Fruit fly (Drosophila melanogaster) whole organism, embryonic: Measurements from ENCODE around the gene Pc.

ENCODE experiments used
- Abd-B ChIP-seq: fragments of 200-800 bp; sonication (Bioruptor generic); optimal IDR thresholded peaks from 2 replicates; lab custom pipeline; 2018; ENCODE audit warnings: missing biosample characterization, mild to moderate bottlenecking, missing genetic modification characterization, moderate library complexity
- Asciz ChIP-seq: fragments of 200-800 bp; sonication (Bioruptor generic); optimal IDR thresholded peaks from 2 replicates; lab custom pipeline; 2017; ENCODE audit warnings: missing biosample characterization, mild to moderate bottlenecking, missing genetic modification characterization, missing genetic modification reagents
- Bgb ChIP-seq: fragments of 200-800 bp; sonication (Bioruptor generic); IDR thresholded peaks from 2 replicates; pipeline ENCODE4 v1.3.6; 2022; ENCODE audit warnings: missing biosample characterization, missing genetic modification characterization; ENCODE audit not compliant: partially characterized antibody
- CG10543 ChIP-seq: fragments of 200-800 bp; sonication (Bioruptor generic); optimal IDR thresholded peaks from 3 replicates; lab custom pipeline; 2017; ENCODE audit warnings: missing biosample characterization, mild to moderate bottlenecking, missing genetic modification characterization, moderate library complexity
- CG12071 ChIP-seq: fragments of 200-800 bp; sonication (Bioruptor generic); optimal IDR thresholded peaks from 3 replicates; lab custom pipeline; 2018; ENCODE audit warnings: missing biosample characterization, mild to moderate bottlenecking, missing genetic modification characterization
- CG12769 ChIP-seq: fragments of 200-800 bp; sonication (Bioruptor generic); optimal IDR thresholded peaks from 2 replicates; lab custom pipeline; 2019; ENCODE audit warnings: missing biosample characterization, mild to moderate bottlenecking, missing genetic modification characterization, moderate library complexity
- CG13287 ChIP-seq: fragments of 200-800 bp; sonication (Bioruptor generic); IDR thresholded peaks from 2 replicates; pipeline ENCODE4 v1.3.6; 2022; ENCODE audit warnings: missing biosample characterization, missing genetic modification characterization; ENCODE audit not compliant: partially characterized antibody
- CG13424 ChIP-seq: fragments of 200-800 bp; sonication (Bioruptor generic); optimal IDR thresholded peaks from 2 replicates; lab custom pipeline; 2019; ENCODE audit warnings: missing biosample characterization, mild to moderate bottlenecking, missing genetic modification characterization, moderate library complexity
- CG14860 ChIP-seq: fragments of 200-800 bp; sonication (Bioruptor generic); IDR thresholded peaks from 3 replicates; pipeline ENCODE4 v1.3.6; 2022; ENCODE audit warnings: missing biosample characterization, missing genetic modification characterization; ENCODE audit not compliant: partially characterized antibody
- CG15269 ChIP-seq: fragments of 200-800 bp; sonication (Bioruptor generic); optimal IDR thresholded peaks from 2 replicates; lab custom pipeline; 2018; ENCODE audit warnings: missing biosample characterization, mild to moderate bottlenecking, missing genetic modification characterization, moderate library complexity
- CG1529 ChIP-seq: fragments of 200-800 bp; sonication (Bioruptor generic); optimal IDR thresholded peaks from 3 replicates; lab custom pipeline; 2018; ENCODE audit warnings: missing biosample characterization, missing genetic modification characterization
- CG18764 ChIP-seq: fragments of 200-800 bp; sonication (Bioruptor generic); optimal IDR thresholded peaks from 3 replicates; lab custom pipeline; 2016; ENCODE audit warnings: missing biosample characterization, missing genetic modification characterization
- CG2199 ChIP-seq: fragments of 200-800 bp; sonication (Bioruptor generic); IDR thresholded peaks from 3 replicates; pipeline ENCODE4 v1.3.6; 2022; ENCODE audit warnings: missing biosample characterization, missing genetic modification characterization
- CG31365 ChIP-seq: fragments of 200-800 bp; sonication (Bioruptor generic); optimal IDR thresholded peaks from 2 replicates; lab custom pipeline; 2018; ENCODE audit warnings: missing biosample characterization, mild to moderate bottlenecking, missing genetic modification characterization
- CG34376 ChIP-seq: fragments of 200-800 bp; sonication (Bioruptor generic); optimal IDR thresholded peaks from 2 replicates; lab custom pipeline; 2018; ENCODE audit warnings: missing biosample characterization, mild to moderate bottlenecking, missing genetic modification characterization
- CG4328 ChIP-seq: fragments of 200-800 bp; sonication (Bioruptor generic); optimal IDR thresholded peaks from 3 replicates; lab custom pipeline; 2017; ENCODE audit warnings: missing biosample characterization, missing genetic modification reagents, missing genetic modification characterization
- CG6765 ChIP-seq: fragments of 200-800 bp; sonication (Bioruptor generic); optimal IDR thresholded peaks from 3 replicates; lab custom pipeline; 2017; ENCODE audit warnings: missing biosample characterization, mild to moderate bottlenecking, missing genetic modification characterization
- CG6854 ChIP-seq: fragments of 200-800 bp; sonication (Bioruptor generic); optimal IDR thresholded peaks from 3 replicates; lab custom pipeline; 2017; ENCODE audit warnings: missing biosample characterization, mild to moderate bottlenecking, missing genetic modification characterization
- CG8478 ChIP-seq: fragments of >200 bp; optimal IDR thresholded peaks from 2 replicates; lab custom pipeline; 2018
- CG8924 ChIP-seq: fragments of 200-800 bp; optimal IDR thresholded peaks from 3 replicates; lab custom pipeline; 2019; ENCODE audit warnings: missing biosample characterization, mild to moderate bottlenecking, missing genetic modification characterization, moderate library complexity
- CTCF ChIP-seq: fragments of 200-800 bp; sonication (Bioruptor generic); optimal IDR thresholded peaks from 2 replicates; lab custom pipeline; 2017; ENCODE audit warnings: missing biosample characterization, mild to moderate bottlenecking, missing genetic modification characterization, moderate library complexity
- D19B ChIP-seq: fragments of 200-800 bp; sonication (Bioruptor generic); optimal IDR thresholded peaks from 2 replicates; lab custom pipeline; 2017; ENCODE audit warnings: missing biosample characterization, mild to moderate bottlenecking, missing genetic modification characterization
- Dbx ChIP-seq: fragments of 200-800 bp; sonication (Bioruptor generic); IDR thresholded peaks from 3 replicates; pipeline ENCODE4 v1.3.6; 2022; ENCODE audit warnings: missing biosample characterization, missing genetic modification characterization
- Doc2 ChIP-seq: fragments of 200-800 bp; sonication (Bioruptor generic); IDR thresholded peaks from 2 replicates; pipeline ENCODE4 v1.3.6; 2022; ENCODE audit warnings: missing biosample characterization, missing genetic modification characterization
- Dp ChIP-seq: fragments of 200-800 bp; sonication (Bioruptor generic); optimal IDR thresholded peaks from 2 replicates; lab custom pipeline; 2018; ENCODE audit warnings: missing biosample characterization, mild to moderate bottlenecking, missing genetic modification characterization, moderate library complexity
- E2f1 ChIP-seq: fragments of 200-800 bp; sonication (Bioruptor generic); IDR thresholded peaks from 2 replicates; pipeline ENCODE4 v1.3.6; 2022; ENCODE audit warnings: missing biosample characterization, missing genetic modification characterization
- HmgZ ChIP-seq: fragments of 200-800 bp; sonication (Bioruptor generic); optimal IDR thresholded peaks from 2 replicates; lab custom pipeline; 2018; ENCODE audit warnings: missing biosample characterization, mild to moderate bottlenecking, missing genetic modification characterization
- Hmx ChIP-seq: fragments of 200-800 bp; sonication (Bioruptor generic); optimal IDR thresholded peaks from 2 replicates; lab custom pipeline; 2016; ENCODE audit warnings: missing biosample characterization, missing genetic modification characterization
- Med ChIP-seq: fragments of 200-800 bp; sonication (Bioruptor generic); peaks from one replicate; lab custom pipeline; 2016; ENCODE audit warnings: missing biosample characterization, missing genetic modification characterization, mild to moderate bottlenecking, inconsistent platforms, moderate library complexity
- Sry-δ ChIP-seq: fragments of 200-800 bp; sonication (Bioruptor generic); optimal IDR thresholded peaks from 2 replicates; lab custom pipeline; 2016; ENCODE audit warnings: missing biosample characterization, missing genetic modification characterization
- Stat92E ChIP-seq, 3 experiments: fragments of >200 bp in 2 of 3; fragments of 200-800 bp in 1 of 3; sonication (Bioruptor generic) in 1 of 3; optimal IDR thresholded peaks; 2 replicates each; lab custom pipeline; 2017 to 2019; ENCODE audit warnings: missing biosample characterization in 3 of 3, missing genetic modification characterization in 3 of 3, mild to moderate bottlenecking in 1 of 3, moderate library complexity in 1 of 3
- amos ChIP-seq: fragments of 200-800 bp; sonication (Bioruptor generic); IDR thresholded peaks from 2 replicates; pipeline ENCODE4 v1.3.6; 2022; ENCODE audit warnings: missing biosample characterization, missing genetic modification characterization; ENCODE audit not compliant: partially characterized antibody
- aop ChIP-seq: fragments of 200-800 bp; sonication (Bioruptor generic); IDR thresholded peaks from 2 replicates; pipeline ENCODE4 v1.3.6; 2022; ENCODE audit warnings: missing biosample characterization, missing genetic modification characterization
- bcd ChIP-seq: fragments of 200-800 bp; sonication (Bioruptor generic); optimal IDR thresholded peaks from 2 replicates; lab custom pipeline; 2017; ENCODE audit warnings: missing biosample characterization, mild to moderate bottlenecking, missing genetic modification characterization
- bowl ChIP-seq: fragments of 200-800 bp; sonication (Bioruptor generic); IDR thresholded peaks from 2 replicates; pipeline ENCODE4 v1.3.6; 2022; ENCODE audit warnings: missing biosample characterization, missing genetic modification characterization
- exex ChIP-seq: fragments of 200-800 bp; sonication (Bioruptor generic); optimal IDR thresholded peaks from 4 replicates; lab custom pipeline; 2018; ENCODE audit warnings: missing biosample characterization, mild to moderate bottlenecking, missing genetic modification characterization, moderate library complexity
- grn ChIP-seq: fragments of 200-800 bp; sonication (Bioruptor generic); optimal IDR thresholded peaks from 3 replicates; lab custom pipeline; 2017; ENCODE audit warnings: missing biosample characterization, missing genetic modification characterization
- gro ChIP-seq: fragments of 200-800 bp; sonication (Bioruptor generic); optimal IDR thresholded peaks from 2 replicates; lab custom pipeline; 2016; ENCODE audit warnings: missing biosample characterization, missing genetic modification characterization
- hbn ChIP-seq: fragments of 200-800 bp; sonication (Bioruptor generic); IDR thresholded peaks from 2 replicates; pipeline ENCODE4 v1.3.6; 2022; ENCODE audit warnings: missing biosample characterization, missing genetic modification characterization; ENCODE audit not compliant: partially characterized antibody
- kay ChIP-seq: fragments of 200-800 bp; sonication (Bioruptor generic); optimal IDR thresholded peaks from 2 replicates; lab custom pipeline; 2016; ENCODE audit warnings: missing biosample characterization, missing genetic modification characterization
- ken ChIP-seq: fragments of 200-800 bp; sonication (Bioruptor generic); IDR thresholded peaks from 3 replicates; pipeline ENCODE4 v1.3.6; 2022; ENCODE audit warnings: missing biosample characterization, missing genetic modification characterization
- mld ChIP-seq: fragments of 200-800 bp; sonication (Bioruptor generic); IDR thresholded peaks from 3 replicates; pipeline ENCODE4 v1.3.6; 2022; ENCODE audit warnings: missing biosample characterization, missing genetic modification characterization; ENCODE audit not compliant: partially characterized antibody
- org-1 ChIP-seq: fragments of 200-800 bp; sonication (Bioruptor generic); optimal IDR thresholded peaks from 2 replicates; lab custom pipeline; 2017; ENCODE audit warnings: missing biosample characterization, missing genetic modification characterization
- sens ChIP-seq: fragments of 200-800 bp; sonication (Bioruptor generic); peaks from one replicate; lab custom pipeline; 2016; ENCODE audit warnings: missing biosample characterization, missing genetic modification characterization
- sens-2 ChIP-seq: fragments of 200-800 bp; sonication (Bioruptor generic); IDR thresholded peaks from 2 replicates; pipeline ENCODE4 v1.3.6; 2022; ENCODE audit warnings: missing biosample characterization, missing genetic modification characterization
- so ChIP-seq: fragments of 200-800 bp; sonication (Bioruptor generic); IDR thresholded peaks from 3 replicates; pipeline ENCODE4 v1.3.6; 2022; ENCODE audit warnings: missing biosample characterization, missing genetic modification characterization
- stwl ChIP-seq: fragments of 200-800 bp; sonication (Bioruptor generic); optimal IDR thresholded peaks from 3 replicates; lab custom pipeline; 2018; ENCODE audit warnings: missing biosample characterization, mild to moderate bottlenecking, missing genetic modification characterization, moderate library complexity
- tio ChIP-seq: fragments of 200-800 bp; sonication (Bioruptor generic); optimal IDR thresholded peaks from 2 replicates; lab custom pipeline; 2017; ENCODE audit warnings: missing biosample characterization, missing genetic modification characterization, inconsistent platforms
- vvl ChIP-seq: fragments of 200-800 bp; sonication (Bioruptor generic); IDR thresholded peaks from 2 replicates; pipeline ENCODE4 v1.3.6; 2022; ENCODE audit warnings: missing biosample characterization, missing genetic modification characterization
- zen2 ChIP-seq: fragments of 200-800 bp; sonication (Bioruptor generic); IDR thresholded peaks from 3 replicates; pipeline ENCODE4 v1.3.6; 2022; ENCODE audit warnings: missing biosample characterization, missing genetic modification characterization; ENCODE audit not compliant: partially characterized antibody

Gene Pc

DNA sequence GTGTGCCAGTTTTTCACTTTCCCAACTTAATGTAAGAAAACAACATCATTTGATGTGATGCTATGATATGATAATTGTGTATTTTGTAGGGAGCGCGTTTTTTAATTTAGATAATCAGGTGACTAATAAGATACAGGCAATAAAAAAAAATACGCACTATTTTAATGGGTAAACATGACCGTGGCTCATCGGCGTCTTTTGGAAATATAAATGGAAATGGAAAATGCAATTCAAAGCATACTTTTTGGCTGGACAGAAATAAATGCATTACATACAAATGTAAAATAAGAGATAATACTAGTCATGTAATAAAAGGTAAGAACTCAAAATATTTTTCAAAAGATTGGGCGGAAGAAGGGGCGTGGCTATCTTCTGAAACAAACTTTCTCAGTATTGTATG is 55.4 kb downstream of the Pc start:
- TF ChIP-seq sens (peak; percentile 74), Dbx (GFP tag; lab: Robert Waterston, UW) (0 out of 3 replicates have a peak, but pooled peaks have one; percentile 7), CTCF (GFP tag; lab: Kevin White, UChicago) (peak; percentile 72), sens-2 (no peak), CG8924 (no peak), stwl (peak; percentile 21), CG8478 (lab: Kevin White, UChicago) (no peak), CG6765 (GFP tag; lab: Kevin White, UChicago) (peak; percentile 31), vvl (GFP tag; lab: Robert Waterston, UW) (peak; percentile 55; the same call in 1 of the 2 replicates), Abd-B (GFP tag; lab: Kevin White, UChicago) (no peak), CG15269 (tag; lab: Kevin White, UChicago) (peak; percentile 11), CG31365 (tag; lab: Kevin White, UChicago) (no peak), amos (GFP tag; lab: Robert Waterston, UW) (peak; percentile 38; the same call in 1 of the 2 replicates), Med (GFP tag; lab: Kevin White, UChicago) (peak; percentile 17), Bgb (peak; percentile 45), CG6854 (GFP tag; lab: Kevin White, UChicago) (no peak), CG12071 (GFP tag; lab: Kevin White, UChicago) (no peak), Hmx (GFP tag; lab: Kevin White, UChicago) (no peak), exex (tag; lab: Kevin White, UChicago) (peak; percentile 34), CG2199 (GFP tag; lab: Robert Waterston, UW) (peak; percentile 57; the same call in 2 of the 3 replicates), zen2 (no peak), Asciz (GFP tag; lab: Kevin White, UChicago) (peak; percentile 12), CG13287 (GFP tag; lab: Robert Waterston, UW) (peak; percentile 28; the same call in 1 of the 2 replicates), ken (GFP tag; lab: Robert Waterston, UW) (no peak), D19B (GFP tag; lab: Kevin White, UChicago) (peak; percentile 33), HmgZ (peak; percentile 20), grn (GFP tag; lab: Kevin White, UChicago) (peak; percentile 41), kay (peak; percentile 43)

dm6 chr3L:21261403-21262164 is 56.2 kb downstream of the Pc start:
- no peak for TF ChIP-seq Doc2
- TF ChIP-seq Stat92E (GFP tag; optimal IDR thresholded peaks at IDR 0.05; lab: Kevin White, UChicago): no peak
- no peak for TF ChIP-seq org-1 (GFP tag; lab: Kevin White, UChicago)
- peak; percentile 28 for TF ChIP-seq CG10543 (GFP tag; lab: Kevin White, UChicago)
- TF ChIP-seq Sry-δ: no peak
- 0 out of 3 replicates have a peak, but pooled peaks have one; percentile 6 for TF ChIP-seq so (GFP tag; lab: Robert Waterston, UW)
- TF ChIP-seq bcd (GFP tag; lab: Kevin White, UChicago): no peak
- TF ChIP-seq CG34376 (GFP tag; lab: Kevin White, UChicago): no peak
- no peak for TF ChIP-seq aop (GFP tag; lab: Robert Waterston, UW)
- TF ChIP-seq CG14860: no peak
- no peak for TF ChIP-seq CG18764 (GFP tag; lab: Kevin White, UChicago)
- no peak for TF ChIP-seq hbn (GFP tag; lab: Robert Waterston, UW)
- TF ChIP-seq gro (GFP tag; lab: Kevin White, UChicago): no peak
- no peak for TF ChIP-seq D19B (GFP tag; lab: Kevin White, UChicago)
- TF ChIP-seq CG13424 (tag; lab: Kevin White, UChicago): no peak
- no peak for TF ChIP-seq mld (GFP tag; lab: Robert Waterston, UW)
- no peak for TF ChIP-seq CG4328
- TF ChIP-seq bowl: no peak
- TF ChIP-seq E2f1: no peak
- peak; percentile 1 for TF ChIP-seq CG12769 (tag; lab: Kevin White, UChicago)
- no peak for TF ChIP-seq CG1529 (GFP tag; lab: Kevin White, UChicago)
- no peak for TF ChIP-seq tio (GFP tag; lab: Kevin White, UChicago)
- no peak for TF ChIP-seq Dp (GFP tag; lab: Kevin White, UChicago)
